Worm (Caenorhabditis elegans) whole organism, late embryonic: ENCODE results near the gene Y113G7B.12.

Experiments used
- C08G9.2 ChIP-seq: sonication (generic microtip); optimal IDR thresholded peaks from 2 replicates; lab custom pipeline; 2016; ENCODE audit warnings: mild to moderate bottlenecking, missing genetic modification characterization, moderate library complexity, missing compliant biosample characterization
- K02D7.2 ChIP-seq: sonication (generic microtip); optimal IDR thresholded peaks from 2 replicates; lab custom pipeline; 2017; ENCODE audit warnings: mild to moderate bottlenecking, missing genetic modification characterization, missing compliant biosample characterization
- T23F11.4 ChIP-seq: fragments of 200-800 bp; sonication (Bioruptor generic); optimal IDR thresholded peaks from 2 replicates; lab custom pipeline; 2018; ENCODE audit warnings: mild to moderate bottlenecking, missing genetic modification characterization, missing compliant biosample characterization
- ahr-1 ChIP-seq: sonication (generic microtip); optimal IDR thresholded peaks from 2 replicates; lab custom pipeline; 2016; ENCODE audit warnings: missing genetic modification characterization, missing compliant biosample characterization
- ceh-14 ChIP-seq: sonication (generic microtip); optimal IDR thresholded peaks from 2 replicates; lab custom pipeline; 2016; ENCODE audit warnings: missing genotype, missing genetic modification characterization, missing compliant biosample characterization
- ceh-18 ChIP-seq: sonication (generic microtip); optimal IDR thresholded peaks from 2 replicates; lab custom pipeline; 2016; ENCODE audit warnings: missing genetic modification characterization, missing compliant biosample characterization
- ceh-19 ChIP-seq: fragments of 200-800 bp; sonication (Bioruptor generic); optimal IDR thresholded peaks from 2 replicates; lab custom pipeline; 2018; ENCODE audit warnings: mild to moderate bottlenecking, missing genetic modification characterization, missing compliant biosample characterization
- ceh-2 ChIP-seq: sonication (generic microtip); optimal IDR thresholded peaks from 2 replicates; lab custom pipeline; 2016; ENCODE audit warnings: missing genotype, missing genetic modification characterization, missing compliant biosample characterization
- ceh-24 ChIP-seq: sonication (generic microtip); optimal IDR thresholded peaks from 2 replicates; lab custom pipeline; 2016; ENCODE audit warnings: mild to moderate bottlenecking, missing genetic modification characterization, missing compliant biosample characterization
- ceh-31 ChIP-seq: sonication (generic microtip); optimal IDR thresholded peaks from 2 replicates; lab custom pipeline; 2016; ENCODE audit warnings: missing genetic modification characterization, missing compliant biosample characterization
- ceh-34 ChIP-seq: sonication (generic microtip); optimal IDR thresholded peaks from 2 replicates; lab custom pipeline; 2016; ENCODE audit warnings: mild to moderate bottlenecking, missing genetic modification characterization, missing compliant biosample characterization
- ceh-45 ChIP-seq: fragments of 200-800 bp; sonication (Bioruptor generic); IDR thresholded peaks from 2 replicates; pipeline ENCODE4 v1.3.6; 2022; ENCODE audit warnings: missing genetic modification reagents, missing genetic modification characterization, missing compliant biosample characterization
- ceh-48 ChIP-seq: sonication (generic microtip); optimal IDR thresholded peaks from 2 replicates; lab custom pipeline; 2016; ENCODE audit warnings: missing genetic modification characterization, inconsistent platforms, missing compliant biosample characterization
- che-1 ChIP-seq: sonication (generic microtip); optimal IDR thresholded peaks from 2 replicates; lab custom pipeline; 2016; ENCODE audit warnings: mild to moderate bottlenecking, missing genetic modification characterization, missing compliant biosample characterization
- dve-1 ChIP-seq: sonication (generic microtip); optimal IDR thresholded peaks from 2 replicates; lab custom pipeline; 2017; ENCODE audit warnings: antibody characterized with exemption, mild to moderate bottlenecking, missing genetic modification characterization, missing compliant biosample characterization
- elt-2 ChIP-seq: sonication (generic microtip); optimal IDR thresholded peaks from 2 replicates; lab custom pipeline; 2016; ENCODE audit warnings: missing genetic modification reagents, missing genetic modification characterization, missing compliant biosample characterization
- elt-4 ChIP-seq: sonication (generic microtip); optimal IDR thresholded peaks from 2 replicates; lab custom pipeline; 2016; ENCODE audit warnings: missing genetic modification characterization, missing compliant biosample characterization
- ets-4 ChIP-seq: sonication (generic microtip); optimal IDR thresholded peaks from 2 replicates; lab custom pipeline; 2016; ENCODE audit warnings: missing genetic modification characterization, missing compliant biosample characterization
- fkh-6 ChIP-seq: sonication (generic microtip); optimal IDR thresholded peaks from 2 replicates; lab custom pipeline; 2016; ENCODE audit warnings: missing genetic modification characterization, missing compliant biosample characterization
- hlh-6 ChIP-seq: sonication (generic microtip); optimal IDR thresholded peaks from 2 replicates; lab custom pipeline; 2016; ENCODE audit warnings: missing genotype, missing genetic modification characterization, missing compliant biosample characterization
- lim-6 ChIP-seq: sonication (generic microtip); optimal IDR thresholded peaks from 2 replicates; lab custom pipeline; 2016; ENCODE audit warnings: missing genetic modification characterization, missing compliant biosample characterization
- mec-3 ChIP-seq: sonication (generic microtip); optimal IDR thresholded peaks from 2 replicates; lab custom pipeline; 2016; ENCODE audit warnings: borderline replicate concordance, missing genetic modification characterization, missing compliant biosample characterization
- npax-4 ChIP-seq: sonication (generic microtip); optimal IDR thresholded peaks from 2 replicates; lab custom pipeline; 2016; ENCODE audit warnings: missing genetic modification characterization, missing compliant biosample characterization
- pag-3 ChIP-seq: sonication (generic microtip); optimal IDR thresholded peaks from 2 replicates; lab custom pipeline; 2016; ENCODE audit warnings: missing compliant biosample characterization, missing genetic modification characterization, borderline replicate concordance
- pat-9 ChIP-seq: fragments of 200-800 bp; sonication (Bioruptor generic); optimal IDR thresholded peaks from 2 replicates; lab custom pipeline; 2018; ENCODE audit warnings: mild to moderate bottlenecking, missing genetic modification characterization, moderate library complexity, missing compliant biosample characterization
- pax-1 ChIP-seq: fragments of 150-350 bp; optimal IDR thresholded peaks from 2 replicates; lab custom pipeline; 2014; ENCODE audit warnings: missing biosample characterization, missing genetic modification characterization
- pha-2 ChIP-seq: sonication (generic microtip); optimal IDR thresholded peaks from 2 replicates; lab custom pipeline; 2017; ENCODE audit warnings: mild to moderate bottlenecking, missing genetic modification characterization, missing compliant biosample characterization
- pha-4 ChIP-seq: fragments of 150-350 bp; optimal IDR thresholded peaks from 2 replicates; lab custom pipeline; 2018; ENCODE audit warnings: missing biosample characterization, missing genetic modification reagents, missing genetic modification characterization
- ref-2 ChIP-seq: sonication (generic microtip); optimal IDR thresholded peaks from 2 replicates; lab custom pipeline; 2016; ENCODE audit warnings: missing genetic modification characterization, missing compliant biosample characterization
- syd-9 ChIP-seq: sonication (generic microtip); optimal IDR thresholded peaks from 2 replicates; lab custom pipeline; 2016; ENCODE audit warnings: mild to moderate bottlenecking, missing genetic modification characterization, moderate library complexity, missing compliant biosample characterization
- tbx-2 ChIP-seq: sonication (generic microtip); optimal IDR thresholded peaks from 2 replicates; lab custom pipeline; 2016; ENCODE audit warnings: missing genetic modification characterization, missing compliant biosample characterization
- unc-3 ChIP-seq, 2 experiments: fragments of 200-800 bp in 1 of 2; sonication (Bioruptor generic) in 1 of 2; sonication (generic microtip) in 1 of 2; conservative IDR thresholded peaks in 1 of 2; optimal IDR thresholded peaks in 1 of 2; 2 replicates each; pipeline versions ENCODE4 v1.3.6 to Lab custom; 2016 to 2022; ENCODE audit warnings: missing compliant biosample characterization in 2 of 2, missing genetic modification characterization in 2 of 2, missing genetic modification reagents in 1 of 2
- unc-42 ChIP-seq: sonication (generic microtip); optimal IDR thresholded peaks from 2 replicates; lab custom pipeline; 2016; ENCODE audit warnings: missing genotype, missing genetic modification characterization, missing compliant biosample characterization
- zip-5 ChIP-seq: sonication (generic microtip); optimal IDR thresholded peaks from 2 replicates; lab custom pipeline; 2016; ENCODE audit warnings: missing genetic modification characterization, missing compliant biosample characterization
- ztf-16 ChIP-seq: sonication (generic microtip); optimal IDR thresholded peaks from 2 replicates; lab custom pipeline; 2017; ENCODE audit warnings: missing genetic modification characterization, missing compliant biosample characterization

Gene Y113G7B.12

DNA sequence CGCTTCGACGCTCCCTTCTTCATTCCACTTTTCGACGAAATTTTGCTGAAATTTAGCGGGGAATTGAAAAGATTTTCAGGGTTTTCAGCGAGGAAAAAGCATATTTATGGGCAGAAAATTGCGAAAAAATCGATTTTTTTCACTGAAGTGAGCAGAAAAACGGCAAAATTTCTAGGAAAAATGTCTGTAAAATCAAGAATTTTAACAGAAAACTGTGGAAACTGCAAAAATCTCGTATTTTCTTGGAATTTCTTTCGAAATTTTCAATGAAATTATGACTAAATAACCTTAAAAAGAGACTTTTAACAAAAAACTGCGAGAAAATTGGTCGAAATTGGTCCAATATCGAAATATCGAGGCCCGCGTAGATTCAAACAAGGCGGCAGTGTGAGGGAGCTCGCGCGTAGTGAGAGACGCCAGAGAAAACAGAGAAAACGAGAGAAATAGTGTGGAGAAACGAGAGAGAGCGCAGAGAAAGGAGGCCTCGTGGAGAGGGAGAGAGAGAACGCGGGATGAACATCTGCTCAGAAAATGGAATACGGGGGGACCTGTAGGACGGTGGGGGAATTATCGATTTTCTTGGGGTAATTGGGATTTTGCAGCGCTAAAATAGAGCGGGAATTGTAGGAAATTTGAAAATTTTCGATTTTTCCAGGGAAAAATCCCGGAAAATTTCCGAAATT, 37.1 kb upstream of the Y113G7B.12 start, which contains the start of gene swsn-1 (continued):
- TF ChIP-seq npax-4 (tag; lab: Kevin White, UChicago) (no peak), ets-4 (tag; lab: Kevin White, UChicago) (peak; percentile 13), ceh-19 (GFP tag; lab: Kevin White, UChicago) (no peak), ceh-45 (no peak), che-1 (no peak), ceh-34 (tag; lab: Kevin White, UChicago) (peak; percentile 41), ref-2 (no peak), hlh-6 (tag; lab: Kevin White, UChicago) (no peak), ztf-16 (tag; lab: Kevin White, UChicago) (no peak), K02D7.2 (tag; lab: Kevin White, UChicago) (no peak), ceh-2 (no peak), ceh-14 (tag; lab: Kevin White, UChicago) (peak; percentile 19), ahr-1 (no peak), mec-3 (no peak), ceh-31 (peak; percentile 78), elt-2 (tag; lab: Kevin White, UChicago) (no peak), ceh-48 (tag; lab: Kevin White, UChicago) (peak; percentile 59)

DNA sequence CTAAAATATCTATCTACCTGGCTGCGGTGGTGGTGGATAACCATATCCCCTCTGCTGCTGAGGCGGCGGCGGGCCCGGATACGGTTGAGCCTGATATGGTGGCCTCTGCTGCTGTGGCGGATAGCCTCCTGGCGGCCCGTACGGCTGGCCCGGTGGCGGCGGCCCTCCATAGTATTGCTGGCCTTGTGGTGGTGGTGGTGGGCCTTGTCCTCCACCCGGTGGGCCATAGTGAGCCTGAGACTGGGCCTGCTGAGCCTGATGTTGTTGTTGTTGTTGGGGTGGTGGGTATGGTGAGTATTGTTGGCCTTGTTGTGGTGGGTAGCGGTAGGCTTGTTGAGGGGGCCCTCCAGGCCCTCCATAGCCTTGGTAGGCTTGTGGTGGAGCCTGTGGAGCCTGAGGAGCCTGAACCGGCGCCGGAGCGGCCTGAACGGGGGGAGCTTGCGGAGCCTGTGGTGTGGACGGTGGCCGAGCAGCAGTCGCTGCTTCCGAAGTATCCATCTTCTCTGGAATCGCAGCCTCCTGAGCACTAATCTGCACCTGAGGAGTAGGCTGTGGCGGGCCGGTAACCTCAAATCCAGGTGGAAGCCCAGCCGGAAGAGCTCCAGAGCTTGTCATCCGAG, 28.9 kb upstream of the Y113G7B.12 start:
- peak; percentile 12 for TF ChIP-seq syd-9
- TF ChIP-seq ceh-31, result peak; percentile 5
- TF ChIP-seq tbx-2 (tag; lab: Kevin White, UChicago), result no peak
- TF ChIP-seq unc-42, result no peak
- peak; percentile 11 for TF ChIP-seq T23F11.4 (GFP tag; lab: Kevin White, UChicago)
- TF ChIP-seq pag-3 (tag; lab: Kevin White, UChicago), result peak; percentile 42
- TF ChIP-seq, all 69 proteins: peak for 4

DNA sequence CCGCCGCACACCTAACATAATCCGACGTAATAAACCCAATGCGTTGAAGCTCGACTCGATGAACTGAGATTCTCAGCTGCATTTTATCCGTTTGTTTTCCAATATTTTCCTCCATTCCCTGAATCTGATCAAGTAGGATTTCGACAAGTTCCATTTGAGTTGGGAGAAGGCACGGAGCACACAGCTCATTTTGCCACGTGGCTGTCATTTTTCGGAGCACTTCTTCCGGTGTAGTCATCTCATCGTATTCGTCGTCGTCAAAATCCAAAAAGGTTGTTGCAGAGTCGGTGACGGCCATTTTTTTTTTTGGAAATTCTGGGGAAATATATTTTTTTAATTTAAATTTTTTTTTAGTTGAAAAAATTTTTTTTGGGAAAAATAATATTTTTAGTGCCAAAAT, 24.9 kb upstream of the Y113G7B.12 start, which contains the start of gene sld-5:
Gene sld-5 (minus strand): TSS at position 317 of the 400 bp plus-strand sequence.
- TF ChIP-seq ceh-18 (tag; lab: Kevin White, UChicago), result no peak
- TF ChIP-seq pat-9 (tag; lab: Kevin White, UChicago), result no peak
- TF ChIP-seq zip-5 (tag; lab: Kevin White, UChicago), result no peak
- TF ChIP-seq pha-4 (tag; lab: Kevin White, UChicago), result no peak
- no peak for TF ChIP-seq fkh-6 (tag; lab: Kevin White, UChicago)
- TF ChIP-seq tbx-2 (tag; lab: Kevin White, UChicago), result no peak
- TF ChIP-seq ref-2, result no peak
- no peak for TF ChIP-seq pag-3 (tag; lab: Kevin White, UChicago)
- TF ChIP-seq elt-4 (tag; lab: Kevin White, UChicago), result no peak
- no peak for TF ChIP-seq pax-1 (tag; lab: Kevin White, UChicago)
- TF ChIP-seq dve-1 (tag; lab: Kevin White, UChicago), result no peak
- no peak for TF ChIP-seq pha-2 (tag; lab: Kevin White, UChicago)
- no peak for TF ChIP-seq mec-3
- TF ChIP-seq, all 69 proteins: peak for 0

DNA sequence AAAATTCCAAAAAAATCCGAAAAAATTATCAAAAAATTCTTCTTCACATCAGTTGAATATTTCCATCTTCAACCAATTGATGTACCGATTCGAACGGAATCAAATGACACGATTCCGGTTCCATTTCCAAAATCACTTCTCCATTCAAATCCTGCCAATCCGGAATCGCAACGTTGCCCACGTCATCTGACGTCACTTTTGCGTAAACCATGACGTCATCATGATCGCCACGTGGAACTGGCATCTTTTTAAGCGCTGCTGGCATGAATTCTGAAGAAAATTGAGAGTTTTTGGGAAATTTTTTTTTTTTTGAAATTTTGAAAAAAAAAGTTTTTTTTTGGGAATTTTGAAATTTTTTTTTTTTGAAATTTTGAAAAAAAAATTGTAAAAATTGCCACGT, 22.7 kb upstream of the Y113G7B.12 start:
- no peak for TF ChIP-seq ztf-16 (tag; lab: Kevin White, UChicago)
- no peak for TF ChIP-seq pag-3 (tag; lab: Kevin White, UChicago)
- no peak for TF ChIP-seq unc-3 (GFP tag; conservative IDR thresholded peaks at IDR 0.05; lab: Robert Waterston, UW)
- no peak for TF ChIP-seq unc-3 (tag; optimal IDR thresholded peaks at IDR 0.05; lab: Kevin White, UChicago)
- no peak for TF ChIP-seq hlh-6 (tag; lab: Kevin White, UChicago)
- TF ChIP-seq lim-6, result no peak
- no peak for TF ChIP-seq C08G9.2
- no peak for TF ChIP-seq ceh-24 (tag; lab: Kevin White, UChicago)
